Worm (Caenorhabditis elegans): ENCODE results near the gene nspe-1.

Gene nspe-1

ce11 chrII:12620764-12621163 is at the start of gene nspe-1:
Gene nspe-1 (minus strand): TSS chrII:12620864.
- TF ChIP-seq unc-62 (GFP tag; optimal IDR thresholded peaks at IDR 0.05), result no peak

- no peak for TF ChIP-seq unc-62 (GFP tag; optimal IDR thresholded peaks at IDR 0.05)
These were observed 49.2 kb upstream of the nspe-1 start for ce11 chrII:12669882-12670281.

- no peak for TF ChIP-seq unc-62 (GFP tag; optimal IDR thresholded peaks at IDR 0.05)
These were observed 48.7 kb upstream of the nspe-1 start for ce11 chrII:12669342-12669741.

- TF ChIP-seq unc-62 (GFP tag; optimal IDR thresholded peaks at IDR 0.05), result no peak
These were observed 48.2 kb upstream of the nspe-1 start for ce11 chrII:12668874-12669273.

- no peak for TF ChIP-seq unc-62 (GFP tag; optimal IDR thresholded peaks at IDR 0.05)
These were observed 47.5 kb upstream of the nspe-1 start for ce11 chrII:12668148-12668547.

- TF ChIP-seq unc-62 (GFP tag; optimal IDR thresholded peaks at IDR 0.05), result no peak
These were observed 45.4 kb upstream of the nspe-1 start for ce11 chrII:12666042-12666441.

- TF ChIP-seq unc-62 (GFP tag; optimal IDR thresholded peaks at IDR 0.05), result no peak
These were observed 44.4 kb upstream of the nspe-1 start for ce11 chrII:12665019-12665418.

ce11 chrII:12661930-12662329 is 41.3 kb upstream of the nspe-1 start:
- no peak for TF ChIP-seq unc-62 (GFP tag; optimal IDR thresholded peaks at IDR 0.05)

- TF ChIP-seq unc-62 (GFP tag; optimal IDR thresholded peaks at IDR 0.05), result no peak
These were observed 39.2 kb upstream of the nspe-1 start for ce11 chrII:12659676-12660371.

- TF ChIP-seq unc-62 (GFP tag; optimal IDR thresholded peaks at IDR 0.05), result no peak
These were observed 37.7 kb upstream of the nspe-1 start for ce11 chrII:12658409-12658808.

- TF ChIP-seq unc-62 (GFP tag; optimal IDR thresholded peaks at IDR 0.05), result no peak
These were observed 37.0 kb upstream of the nspe-1 start for ce11 chrII:12657620-12658019.

ce11 chrII:12655816-12656215 is 35.2 kb upstream of the nspe-1 start:
- TF ChIP-seq unc-62 (GFP tag; optimal IDR thresholded peaks at IDR 0.05), result no peak

- TF ChIP-seq unc-62 (GFP tag; optimal IDR thresholded peaks at IDR 0.05), result no peak
These were observed 33.8 kb upstream of the nspe-1 start, which contains the start of gene rgs-4 for ce11 chrII:12654447-12654846. Gene rgs-4 (plus strand): TSS chrII:12654747.

- no peak for TF ChIP-seq unc-62 (GFP tag; optimal IDR thresholded peaks at IDR 0.05)
These were observed 19.7 kb upstream of the nspe-1 start, which contains the start of gene nhr-235 for ce11 chrII:12640370-12640769. Gene nhr-235 (plus strand): TSS chrII:12640670.

ce11 chrII:12636602-12637001 is 15.9 kb upstream of the nspe-1 start, which contains the start of gene nhr-234:
Gene nhr-234 (plus strand): TSS chrII:12636678.
- TF ChIP-seq unc-62 (GFP tag; optimal IDR thresholded peaks at IDR 0.05), result no peak

- TF ChIP-seq unc-62 (GFP tag; optimal IDR thresholded peaks at IDR 0.05), result no peak
These were observed 14.2 kb upstream of the nspe-1 start, which contains the start of gene Y38E10A.17 for ce11 chrII:12634749-12635318. Gene Y38E10A.17 (minus strand): TSS chrII:12634799.

ce11 chrII:12630888-12631287 is 10.2 kb upstream of the nspe-1 start, which contains the start of gene Y38E10A.34:
Gene Y38E10A.34 (plus strand): TSS chrII:12631188.
- no peak for TF ChIP-seq unc-62 (GFP tag; optimal IDR thresholded peaks at IDR 0.05)

Data from whole organism, dauer.